Worm (Caenorhabditis elegans): ENCODE data around the gene C08B6.10.
A peak's percentile ranks its signal among the peaks of the same experiment; 100 is the strongest.

Gene C08B6.10

ce11 chrV:10146787-10147186, 21.5 kb downstream of the C08B6.10 start:
- TF ChIP-seq nfya-1 (tag; optimal IDR thresholded peaks at IDR 0.05; ENCODE audit: insufficient read depth) = peak; percentile 29
- no peak for TF ChIP-seq ztf-11 (tag; optimal IDR thresholded peaks at IDR 0.05)
- TF ChIP-seq nhr-67 (tag; optimal IDR thresholded peaks at IDR 0.05) = no peak
- no peak for TF ChIP-seq tbx-2 (tag; optimal IDR thresholded peaks at IDR 0.05)
- TF ChIP-seq ceh-9 (tag; optimal IDR thresholded peaks at IDR 0.05) = no peak
- TF ChIP-seq egl-5 (tag; optimal IDR thresholded peaks at IDR 0.05) = peak; percentile 81
- TF ChIP-seq lsy-12 (tag; optimal IDR thresholded peaks at IDR 0.05) = no peak

ce11 chrV:10148352-10148751, 23.1 kb downstream of the C08B6.10 start, which contains the start of gene srsx-26:
TSS of gene srsx-26 (plus strand) at chrV:10148652.
- TF ChIP-seq ceh-28 (tag; optimal IDR thresholded peaks at IDR 0.05) (no peak), sea-2 (GFP tag; optimal IDR thresholded peaks at IDR 0.05) (no peak), ceh-9 (tag; optimal IDR thresholded peaks at IDR 0.05) (no peak), nhr-237 (tag; optimal IDR thresholded peaks at IDR 0.05) (no peak)

ce11 chrV:10149728-10150127, 24.4 kb downstream of the C08B6.10 start, which contains the start of gene srsx-27:
TSS of gene srsx-27 (plus strand) at chrV:10150028.
- no peak for TF ChIP-seq nhr-11 (tag; optimal IDR thresholded peaks at IDR 0.05)
- no peak for TF ChIP-seq ceh-16 (tag; optimal IDR thresholded peaks at IDR 0.05)
- TF ChIP-seq ztf-4 (tag; optimal IDR thresholded peaks at IDR 0.05) = no peak
- TF ChIP-seq mml-1 (tag; optimal IDR thresholded peaks at IDR 0.05) = no peak
- no peak for TF ChIP-seq ceh-82 (tag; optimal IDR thresholded peaks at IDR 0.05)
- TF ChIP-seq ama-1 (optimal IDR thresholded peaks at IDR 0.05) = no peak
- TF ChIP-seq ztf-11 (tag; optimal IDR thresholded peaks at IDR 0.05) = no peak
- no peak for TF ChIP-seq nhr-25 (tag; optimal IDR thresholded peaks at IDR 0.05)
- TF ChIP-seq nhr-67 (tag; optimal IDR thresholded peaks at IDR 0.05) = no peak
- TF ChIP-seq jun-1 (tag; optimal IDR thresholded peaks at IDR 0.05) = no peak
- no peak for TF ChIP-seq zag-1 (tag; optimal IDR thresholded peaks at IDR 0.05)
- TF ChIP-seq lsy-12 (tag; optimal IDR thresholded peaks at IDR 0.05) = no peak
- TF ChIP-seq egl-5 (tag; optimal IDR thresholded peaks at IDR 0.05) = no peak
- TF ChIP-seq egl-27 (tag; optimal IDR thresholded peaks at IDR 0.05) = no peak
- no peak for TF ChIP-seq ceh-28 (tag; optimal IDR thresholded peaks at IDR 0.05)
- no peak for TF ChIP-seq nhr-77 (tag; optimal IDR thresholded peaks at IDR 0.05)
- TF ChIP-seq nhr-12 (tag; optimal IDR thresholded peaks at IDR 0.05) = no peak
- no peak for TF ChIP-seq nhr-76 (tag; optimal IDR thresholded peaks at IDR 0.05)
- TF ChIP-seq unc-39 (tag; optimal IDR thresholded peaks at IDR 0.05) = no peak
- TF ChIP-seq fos-1 (tag; optimal IDR thresholded peaks at IDR 0.05) = no peak

ce11 chrV:10152278-10152677, 27.0 kb downstream of the C08B6.10 start, which contains the start of gene srsx-28:
TSS of gene srsx-28 (plus strand) at chrV:10152578.
- no peak for TF ChIP-seq elt-3 (tag; optimal IDR thresholded peaks at IDR 0.05)
- no peak for TF ChIP-seq fkh-2 (tag; optimal IDR thresholded peaks at IDR 0.05)
- no peak for TF ChIP-seq eor-1 (tag; optimal IDR thresholded peaks at IDR 0.05)
- TF ChIP-seq nhr-25 (tag; optimal IDR thresholded peaks at IDR 0.05) = no peak
- no peak for TF ChIP-seq nhr-28 (tag; optimal IDR thresholded peaks at IDR 0.05)
- no peak for TF ChIP-seq egl-5 (tag; optimal IDR thresholded peaks at IDR 0.05)
- TF ChIP-seq unc-62 (GFP tag; optimal IDR thresholded peaks at IDR 0.05) = no peak
- TF ChIP-seq nhr-76 (tag; optimal IDR thresholded peaks at IDR 0.05) = no peak
- TF ChIP-seq unc-39 (tag; optimal IDR thresholded peaks at IDR 0.05) = no peak
- TF ChIP-seq aly-2 (tag; optimal IDR thresholded peaks at IDR 0.05) = no peak
- TF ChIP-seq hmg-11 (tag; optimal IDR thresholded peaks at IDR 0.05) = no peak
- no peak for TF ChIP-seq ceh-16 (tag; optimal IDR thresholded peaks at IDR 0.05)
- TF ChIP-seq zag-1 (tag; optimal IDR thresholded peaks at IDR 0.05) = no peak
- TF ChIP-seq ceh-28 (tag; optimal IDR thresholded peaks at IDR 0.05) = no peak
- TF ChIP-seq lsy-12 (tag; optimal IDR thresholded peaks at IDR 0.05) = no peak
- TF ChIP-seq mml-1 (tag; optimal IDR thresholded peaks at IDR 0.05) = no peak

- TF ChIP-seq pqm-1 (tag; optimal IDR thresholded peaks at IDR 0.05) (no peak), egl-27 (tag; optimal IDR thresholded peaks at IDR 0.05) (no peak), fkh-10 (GFP tag; optimal IDR thresholded peaks at IDR 0.05) (no peak), nhr-77 (tag; optimal IDR thresholded peaks at IDR 0.05) (no peak), fkh-2 (tag; optimal IDR thresholded peaks at IDR 0.05) (no peak), ceh-28 (tag; optimal IDR thresholded peaks at IDR 0.05) (no peak), ztf-4 (tag; optimal IDR thresholded peaks at IDR 0.05) (no peak), unc-62 (GFP tag; optimal IDR thresholded peaks at IDR 0.05) (no peak), eor-1 (tag; optimal IDR thresholded peaks at IDR 0.05) (no peak), R02D3.7 (tag; optimal IDR thresholded peaks at IDR 0.05) (no peak), hmg-11 (tag; optimal IDR thresholded peaks at IDR 0.05) (no peak), ztf-11 (tag; optimal IDR thresholded peaks at IDR 0.05) (no peak), ceh-82 (tag; optimal IDR thresholded peaks at IDR 0.05) (no peak), ZK546.5 (tag; optimal IDR thresholded peaks at IDR 0.05) (no peak), lin-15B (tag; optimal IDR thresholded peaks at IDR 0.05) (no peak), ama-1 (optimal IDR thresholded peaks at IDR 0.05) (no peak), snpc-4 (tag; optimal IDR thresholded peaks at IDR 0.05) (no peak), elt-1 (tag; optimal IDR thresholded peaks at IDR 0.05) (no peak), aly-2 (tag; optimal IDR thresholded peaks at IDR 0.05) (no peak), nhr-28 (tag; optimal IDR thresholded peaks at IDR 0.05) (no peak)
These were observed 27.8 kb downstream of the C08B6.10 start for ce11 chrV:10153076-10153475.
